Worm (Caenorhabditis elegans) whole organism, young adult: ENCODE data around the gene dhs-17.

Experiments
- B0019.2 ChIP-seq: fragments of 200-800 bp; sonication (Bioruptor generic); conservative IDR thresholded peaks from 2 replicates; pipeline ENCODE4 v1.3.6; 2022; ENCODE audit warnings: missing genetic modification reagents, missing genetic modification characterization, missing compliant biosample characterization
- B0261.1 ChIP-seq: sonication (generic microtip); optimal IDR thresholded peaks from 2 replicates; lab custom pipeline; 2016; ENCODE audit warnings: mild to moderate bottlenecking, missing genetic modification characterization, moderate library complexity, missing compliant biosample characterization
- F22D6.2 ChIP-seq: sonication (generic microtip); optimal IDR thresholded peaks from 2 replicates; lab custom pipeline; 2016; ENCODE audit warnings: mild to moderate bottlenecking, missing genetic modification characterization, missing compliant biosample characterization
- F37B4.10 ChIP-seq: fragments of 200-800 bp; sonication (Bioruptor generic); IDR thresholded peaks from 2 replicates; pipeline ENCODE4 v1.3.6; 2022; ENCODE audit warnings: missing genetic modification characterization, missing compliant biosample characterization
- F55B11.4 ChIP-seq: sonication (generic microtip); optimal IDR thresholded peaks from 2 replicates; lab custom pipeline; 2016; ENCODE audit warnings: missing compliant biosample characterization, missing genetic modification characterization, borderline replicate concordance; ENCODE audit not compliant: insufficient read depth
- K11D2.4 ChIP-seq: fragments of 200-800 bp; sonication (Bioruptor generic); IDR thresholded peaks from 2 replicates; pipeline ENCODE4 v1.3.6; 2022; ENCODE audit warnings: missing genetic modification reagents, missing genetic modification characterization, missing compliant biosample characterization
- K12H6.12 ChIP-seq: fragments of 200-800 bp; sonication (Bioruptor generic); optimal IDR thresholded peaks from 2 replicates; lab custom pipeline; 2018; ENCODE audit warnings: mild to moderate bottlenecking, missing genetic modification characterization, missing compliant biosample characterization
- T07F8.4 ChIP-seq: sonication (generic microtip); optimal IDR thresholded peaks from 2 replicates; lab custom pipeline; 2016; ENCODE audit warnings: mild to moderate bottlenecking, missing genetic modification characterization, moderate library complexity, missing compliant biosample characterization
- Y53G8AR.9 ChIP-seq: fragments of 200-800 bp; sonication (Bioruptor generic); conservative IDR thresholded peaks from 2 replicates; pipeline ENCODE4 v1.3.6; 2022; ENCODE audit warnings: missing genetic modification reagents, missing genetic modification characterization, missing compliant biosample characterization
- Y56A3A.18 ChIP-seq: fragments of 200-800 bp; sonication (Bioruptor generic); IDR thresholded peaks from 2 replicates; pipeline ENCODE4 v1.3.6; 2022; ENCODE audit warnings: missing genetic modification reagents, missing genetic modification characterization, missing compliant biosample characterization
- Y67H2A.10 ChIP-seq: fragments of 200-800 bp; sonication (Bioruptor generic); conservative IDR thresholded peaks from 2 replicates; pipeline ENCODE4 v1.3.6; 2022; ENCODE audit warnings: missing genetic modification reagents, missing genetic modification characterization, missing compliant biosample characterization
- ZK185.1 ChIP-seq: sonication (generic microtip); optimal IDR thresholded peaks from 2 replicates; lab custom pipeline; 2016; ENCODE audit warnings: mild to moderate bottlenecking, missing genetic modification characterization, missing compliant biosample characterization; ENCODE audit not compliant: poor library complexity, severe bottlenecking
- atf-7 ChIP-seq: sonication (generic microtip); optimal IDR thresholded peaks from 2 replicates; lab custom pipeline; 2017; ENCODE audit warnings: mild to moderate bottlenecking, missing genetic modification characterization, missing compliant biosample characterization
- attf-3 ChIP-seq: fragments of 200-800 bp; sonication (Bioruptor generic); conservative IDR thresholded peaks from 2 replicates; pipeline ENCODE4 v1.3.6; 2022; ENCODE audit warnings: missing genetic modification reagents, missing genetic modification characterization, missing compliant biosample characterization
- attf-5 ChIP-seq: fragments of 200-800 bp; sonication (Bioruptor generic); optimal IDR thresholded peaks from 2 replicates; lab custom pipeline; 2018; ENCODE audit warnings: mild to moderate bottlenecking, missing genetic modification characterization, missing compliant biosample characterization
- ceh-27 ChIP-seq: fragments of 200-800 bp; sonication (Bioruptor generic); optimal IDR thresholded peaks from 2 replicates; lab custom pipeline; 2018; ENCODE audit warnings: mild to moderate bottlenecking, missing genetic modification characterization, moderate library complexity, missing compliant biosample characterization
- ceh-40 ChIP-seq: fragments of 200-800 bp; sonication (Bioruptor generic); IDR thresholded peaks from 2 replicates; pipeline ENCODE4 v1.3.6; 2022; ENCODE audit warnings: missing genetic modification characterization, missing compliant biosample characterization
- chd-7 ChIP-seq: sonication (generic microtip); optimal IDR thresholded peaks from 2 replicates; lab custom pipeline; 2016; ENCODE audit warnings: mild to moderate bottlenecking, missing genetic modification characterization, moderate library complexity, missing compliant biosample characterization
- egl-18 ChIP-seq: fragments of 200-800 bp; sonication (Bioruptor generic); IDR thresholded peaks from 2 replicates; pipeline ENCODE4 v1.3.6; 2022; ENCODE audit warnings: missing genetic modification reagents, missing genetic modification characterization, missing compliant biosample characterization
- egl-44 ChIP-seq: fragments of 200-800 bp; sonication (Bioruptor generic); IDR thresholded peaks from 2 replicates; pipeline ENCODE4 v1.3.6; 2022; ENCODE audit warnings: missing genetic modification reagents, missing genetic modification characterization, missing compliant biosample characterization
- ekl-4 ChIP-seq: fragments of 200-800 bp; sonication (Bioruptor generic); IDR thresholded peaks from 2 replicates; pipeline ENCODE4 v1.3.6; 2022; ENCODE audit warnings: missing genetic modification reagents, missing genetic modification characterization, missing compliant biosample characterization
- hlh-12 ChIP-seq: sonication (generic microtip); optimal IDR thresholded peaks from 2 replicates; lab custom pipeline; 2016; ENCODE audit warnings: missing genetic modification characterization, missing compliant biosample characterization
- hmg-1.2 ChIP-seq: fragments of 200-800 bp; sonication (Bioruptor generic); IDR thresholded peaks from 2 replicates; pipeline ENCODE4 v1.3.6; 2022; ENCODE audit warnings: missing genetic modification reagents, missing genetic modification characterization, missing compliant biosample characterization
- hmg-20 ChIP-seq: fragments of 200-800 bp; sonication (Bioruptor generic); IDR thresholded peaks from 2 replicates; pipeline ENCODE4 v1.3.6; 2022; ENCODE audit warnings: missing genetic modification reagents, missing genetic modification characterization, missing compliant biosample characterization
- let-526 ChIP-seq: fragments of 200-800 bp; sonication (Bioruptor generic); IDR thresholded peaks from 2 replicates; pipeline ENCODE4 v1.3.6; 2022; ENCODE audit warnings: missing genetic modification reagents, missing genetic modification characterization, missing compliant biosample characterization
- let-607 ChIP-seq, 2 experiments: fragments of 200-800 bp in 1 of 2; sonication (Bioruptor generic) in 1 of 2; sonication (generic microtip) in 1 of 2; optimal IDR thresholded peaks; 2 replicates each; lab custom pipeline; 2016 to 2018; ENCODE audit warnings: mild to moderate bottlenecking in 2 of 2, missing compliant biosample characterization in 2 of 2, missing genetic modification characterization in 2 of 2, moderate library complexity in 2 of 2, missing genotype in 1 of 2
- lin-26 ChIP-seq: fragments of 200-800 bp; sonication (Bioruptor generic); IDR thresholded peaks from 2 replicates; pipeline ENCODE4 v1.3.6; 2022; ENCODE audit warnings: missing genetic modification reagents, missing genetic modification characterization, missing compliant biosample characterization
- madf-10 ChIP-seq: sonication (generic microtip); optimal IDR thresholded peaks from 2 replicates; lab custom pipeline; 2016; ENCODE audit warnings: mild to moderate bottlenecking, missing genetic modification characterization, missing compliant biosample characterization
- madf-6 ChIP-seq: fragments of 200-800 bp; sonication (Bioruptor generic); IDR thresholded peaks from 2 replicates; pipeline ENCODE4 v1.3.6; 2022; ENCODE audit warnings: missing genetic modification reagents, missing genetic modification characterization, missing compliant biosample characterization
- mes-4 ChIP-seq: sonication (generic microtip); optimal IDR thresholded peaks from 2 replicates; lab custom pipeline; 2016; ENCODE audit warnings: missing genotype, missing genetic modification characterization, missing compliant biosample characterization
- nhr-120 ChIP-seq: fragments of 200-800 bp; sonication (Bioruptor generic); IDR thresholded peaks from 2 replicates; pipeline ENCODE4 v1.3.6; 2022; ENCODE audit warnings: missing genetic modification characterization, missing compliant biosample characterization
- nhr-80 ChIP-seq: sonication (generic microtip); optimal IDR thresholded peaks from 2 replicates; lab custom pipeline; 2016; ENCODE audit warnings: missing genetic modification characterization, missing compliant biosample characterization
- nhr-90 ChIP-seq: sonication (generic microtip); optimal IDR thresholded peaks from 2 replicates; lab custom pipeline; 2016; ENCODE audit warnings: missing genotype, mild to moderate bottlenecking, missing genetic modification characterization, missing compliant biosample characterization
- pbrm-1 ChIP-seq: fragments of 200-800 bp; sonication (Bioruptor generic); IDR thresholded peaks from 2 replicates; pipeline ENCODE4 v1.3.6; 2022; ENCODE audit warnings: missing genetic modification reagents, missing genetic modification characterization, missing compliant biosample characterization
- somi-1 ChIP-seq: fragments of 200-800 bp; sonication (Bioruptor generic); optimal IDR thresholded peaks from 2 replicates; lab custom pipeline; 2018; ENCODE audit warnings: mild to moderate bottlenecking, missing genetic modification characterization, missing compliant biosample characterization
- sptf-2 ChIP-seq: fragments of 200-800 bp; sonication (Bioruptor generic); optimal IDR thresholded peaks from 2 replicates; lab custom pipeline; 2018; ENCODE audit warnings: mild to moderate bottlenecking, missing genetic modification characterization, missing compliant biosample characterization
- unc-62 ChIP-seq: fragments of 150-350 bp; optimal IDR thresholded peaks from 2 replicates; lab custom pipeline; 2014; ENCODE audit warnings: missing biosample characterization, missing genetic modification reagents, missing genetic modification characterization
- xnd-1 ChIP-seq: sonication (generic microtip); optimal IDR thresholded peaks from 2 replicates; lab custom pipeline; 2016; ENCODE audit warnings: missing genotype, missing genetic modification reagents, missing genetic modification characterization, missing compliant biosample characterization
- zfh-2 ChIP-seq: fragments of 200-800 bp; sonication (Bioruptor generic); conservative IDR thresholded peaks from 2 replicates; pipeline ENCODE4 v1.3.6; 2022; ENCODE audit warnings: missing genetic modification reagents, missing genetic modification characterization, missing compliant biosample characterization
- ztf-18 ChIP-seq: sonication (generic microtip); optimal IDR thresholded peaks from 2 replicates; lab custom pipeline; 2016; ENCODE audit warnings: missing genotype, mild to moderate bottlenecking, missing genetic modification characterization, missing compliant biosample characterization
- ztf-22 ChIP-seq: fragments of 200-800 bp; sonication (Bioruptor generic); optimal IDR thresholded peaks from 2 replicates; lab custom pipeline; 2018; ENCODE audit warnings: mild to moderate bottlenecking, missing genetic modification characterization, moderate library complexity, missing compliant biosample characterization
- ztf-25 ChIP-seq: fragments of 200-800 bp; sonication (Bioruptor generic); IDR thresholded peaks from 2 replicates; pipeline ENCODE4 v1.3.6; 2022; ENCODE audit warnings: missing genetic modification reagents, missing genetic modification characterization, missing compliant biosample characterization
- ztf-28 ChIP-seq: fragments of 200-800 bp; sonication (Bioruptor generic); IDR thresholded peaks from 2 replicates; pipeline ENCODE4 v1.3.6; 2022; ENCODE audit warnings: missing genetic modification reagents, missing genetic modification characterization, missing compliant biosample characterization
- ztf-3 ChIP-seq: fragments of 200-800 bp; sonication (Bioruptor generic); optimal IDR thresholded peaks from 2 replicates; lab custom pipeline; 2018; ENCODE audit warnings: mild to moderate bottlenecking, missing genetic modification characterization, missing compliant biosample characterization
- ztf-6 ChIP-seq: fragments of 200-800 bp; sonication (Bioruptor generic); IDR thresholded peaks from 2 replicates; pipeline ENCODE4 v1.3.6; 2022; ENCODE audit warnings: missing genetic modification reagents, missing genetic modification characterization, missing compliant biosample characterization

Gene dhs-17

DNA sequence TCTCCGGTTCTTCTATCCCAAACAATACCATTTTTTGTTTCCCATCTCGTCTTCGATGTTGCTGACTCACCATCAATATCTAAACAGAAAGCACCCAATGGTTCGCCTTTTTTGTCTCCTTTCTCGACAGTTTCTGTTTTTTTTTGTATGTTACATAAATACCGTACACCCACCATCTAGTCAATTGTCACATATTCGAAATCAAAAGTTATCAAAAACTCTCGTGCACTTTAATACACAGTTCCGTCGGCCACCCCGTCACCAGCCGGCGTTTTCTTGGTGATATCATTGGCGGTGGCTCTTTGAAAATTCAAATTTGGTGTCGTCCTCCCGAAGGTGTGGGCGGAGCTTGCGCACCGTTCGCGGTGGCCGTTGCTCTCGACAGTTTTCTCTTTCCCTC, 26.7 kb downstream of the dhs-17 start:
- TF ChIP-seq zfh-2 (GFP tag; lab: Robert Waterston, UW) (peak; percentile 63; the same call in 1 of the 2 replicates), nhr-120 (GFP tag; lab: Robert Waterston, UW) (no peak)

DNA sequence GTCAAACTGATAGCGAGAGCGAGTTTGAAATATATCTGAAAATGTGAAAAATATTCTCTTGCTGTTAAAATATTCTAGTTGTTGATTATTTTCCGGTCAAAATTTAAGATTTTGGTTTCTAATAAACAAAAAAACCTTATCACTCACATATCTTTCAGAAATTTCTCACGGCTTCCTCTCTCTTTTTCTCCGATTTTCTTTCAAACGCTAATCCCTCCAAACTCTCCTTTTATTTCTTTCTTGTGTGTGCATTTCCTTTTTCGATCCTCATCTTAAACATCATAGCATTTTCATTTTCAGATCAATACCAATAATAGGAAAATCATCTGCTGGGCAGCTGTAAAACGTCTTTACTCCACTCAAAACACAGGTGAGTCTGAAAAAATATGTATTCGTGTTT, 31.3 kb downstream of the dhs-17 start, which contains the start of gene fos-1:
Gene fos-1, plus strand, starts transcription at position 301 of the 400 bp plus-strand sequence.
- TF ChIP-seq ztf-28 (no peak), hmg-1.2 (GFP tag; lab: Robert Waterston, UW) (no peak), T07F8.4 (tag; lab: Kevin White, UChicago) (no peak), ekl-4 (GFP tag; lab: Robert Waterston, UW) (no peak), ztf-6 (GFP tag; lab: Robert Waterston, UW) (no peak), xnd-1 (tag; lab: Kevin White, UChicago) (no peak), hlh-12 (tag; lab: Kevin White, UChicago) (no peak), K11D2.4 (no peak), mes-4 (tag; lab: Kevin White, UChicago) (no peak), egl-44 (GFP tag; lab: Robert Waterston, UW) (no peak), egl-18 (no peak), ceh-40 (GFP tag; lab: Robert Waterston, UW) (no peak), Y67H2A.10 (GFP tag; lab: Robert Waterston, UW) (no peak), ZK185.1 (tag; lab: Kevin White, UChicago) (no peak)

DNA sequence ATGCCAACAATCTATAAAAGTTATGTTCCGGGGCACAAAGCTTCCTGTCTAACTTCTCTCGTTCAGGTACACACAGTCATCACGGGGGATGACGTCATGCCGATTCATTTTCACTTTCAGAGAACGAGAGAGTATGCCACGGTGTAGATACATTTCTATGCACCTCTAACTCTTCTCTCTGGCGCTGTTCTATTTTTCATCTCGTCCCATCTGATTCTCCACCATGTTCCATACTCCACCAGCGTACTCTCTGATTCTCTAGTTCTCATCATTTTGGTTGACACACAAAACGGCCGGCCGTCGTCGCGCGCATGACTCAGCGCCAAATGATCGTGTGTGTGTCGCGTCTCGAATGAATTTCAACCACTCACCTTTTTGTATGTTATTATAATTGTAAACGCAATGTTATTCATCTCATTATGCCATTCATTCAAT, 34.2 kb downstream of the dhs-17 start:
- TF ChIP-seq nhr-80 (tag; lab: Kevin White, UChicago), result peak; percentile 97
- TF ChIP-seq nhr-120 (GFP tag; lab: Robert Waterston, UW), result no peak
- peak; percentile 93 for TF ChIP-seq attf-5 (GFP tag; lab: Kevin White, UChicago)
- TF ChIP-seq somi-1 (GFP tag; lab: Kevin White, UChicago), result peak; percentile 78
- TF ChIP-seq Y56A3A.18 (GFP tag; lab: Robert Waterston, UW), result peak; percentile 89; the same call in 1 of the 2 replicates
- TF ChIP-seq pbrm-1 (GFP tag; lab: Robert Waterston, UW), result peak; percentile 86
- TF ChIP-seq lin-26 (GFP tag; lab: Robert Waterston, UW), result peak; percentile 67; the same call in 1 of the 2 replicates
- TF ChIP-seq ekl-4 (GFP tag; lab: Robert Waterston, UW), result peak; percentile 82
- peak; percentile 87 for TF ChIP-seq K12H6.12 (tag; lab: Kevin White, UChicago)
- TF ChIP-seq sptf-2, result no peak
- TF ChIP-seq F22D6.2 (tag; lab: Kevin White, UChicago), result peak; percentile 72
- peak; percentile 43; the same call in 1 of the 2 replicates for TF ChIP-seq madf-6 (GFP tag; lab: Robert Waterston, UW)
- TF ChIP-seq F55B11.4 (tag; lab: Kevin White, UChicago), result no peak
- TF ChIP-seq let-607 (tag; optimal IDR thresholded peaks at IDR 0.05; lab: Kevin White, UChicago), result peak; percentile 84 to 92
- TF ChIP-seq B0261.1 (tag; lab: Kevin White, UChicago), result no peak
- peak; percentile 62 for TF ChIP-seq attf-3 (GFP tag; lab: Robert Waterston, UW)
- peak; percentile 90 for TF ChIP-seq zfh-2 (GFP tag; lab: Robert Waterston, UW)
- TF ChIP-seq madf-10 (tag; lab: Kevin White, UChicago), result peak; percentile 93
- TF ChIP-seq hmg-20, result 0 out of 2 replicates have a peak, but pooled peaks have one; percentile 13
- peak; percentile 80; the same call in 1 of the 2 replicates for TF ChIP-seq let-526 (GFP tag; lab: Robert Waterston, UW)
- no peak for TF ChIP-seq B0019.2 (GFP tag; lab: Robert Waterston, UW)
- TF ChIP-seq nhr-90 (tag; lab: Kevin White, UChicago), result peak; percentile 75
- TF ChIP-seq ztf-25 (GFP tag; lab: Robert Waterston, UW), result no peak
- peak; percentile 83 for TF ChIP-seq ztf-22 (GFP tag; lab: Kevin White, UChicago)
- TF ChIP-seq ceh-27, result peak; percentile 80
- peak; percentile 64 for TF ChIP-seq ztf-18 (tag; lab: Kevin White, UChicago)
- peak; percentile 27 for TF ChIP-seq ztf-3 (GFP tag; lab: Kevin White, UChicago)
- peak; percentile 74; the same call in 1 of the 2 replicates for TF ChIP-seq Y53G8AR.9
- peak; percentile 25 for TF ChIP-seq unc-62 (GFP tag; lab: Kevin White, UChicago)
- TF ChIP-seq chd-7 (tag; lab: Kevin White, UChicago), result peak; percentile 96
- TF ChIP-seq F37B4.10, result peak; percentile 89; the same call in 1 of the 2 replicates
- peak; percentile 100 for TF ChIP-seq atf-7 (tag; lab: Kevin White, UChicago)
